Fruit fly (Drosophila melanogaster) whole organism, prepupa: ENCODE results near the gene inaF-B.

Experiments used
- Blimp-1 ChIP-seq: fragments of 200-800 bp; sonication (Bioruptor generic); optimal IDR thresholded peaks from 3 replicates; lab custom pipeline; 2017; ENCODE audit warnings: missing biosample characterization, missing genetic modification characterization, mild to moderate bottlenecking, moderate library complexity, missing genetic modification reagents
- CG11294 ChIP-seq: fragments of 200-800 bp; sonication (Bioruptor generic); IDR thresholded peaks from 2 replicates; pipeline ENCODE4 v1.3.6; 2022; ENCODE audit warnings: missing biosample characterization, missing genetic modification characterization
- CG16779 ChIP-seq: fragments of 200-800 bp; sonication (Bioruptor generic); optimal IDR thresholded peaks from 3 replicates; lab custom pipeline; 2017; ENCODE audit warnings: missing biosample characterization, mild to moderate bottlenecking, missing genetic modification characterization
- CG3032 ChIP-seq: fragments of 200-800 bp; optimal IDR thresholded peaks from 2 replicates; lab custom pipeline; 2019; ENCODE audit warnings: missing biosample characterization, mild to moderate bottlenecking, missing genetic modification characterization, moderate library complexity
- CG31627 ChIP-seq: fragments of 200-800 bp; sonication (Bioruptor generic); optimal IDR thresholded peaks from 3 replicates; lab custom pipeline; 2016; ENCODE audit warnings: missing biosample characterization, missing genetic modification characterization
- CG32006 ChIP-seq: fragments of 200-800 bp; sonication (Bioruptor generic); optimal IDR thresholded peaks from 3 replicates; lab custom pipeline; 2017; ENCODE audit warnings: missing biosample characterization, mild to moderate bottlenecking, missing genetic modification characterization
- CG34406 ChIP-seq: fragments of 200-800 bp; sonication (Bioruptor generic); optimal IDR thresholded peaks from 3 replicates; lab custom pipeline; 2016; ENCODE audit warnings: missing biosample characterization, missing genetic modification characterization
- CG3919 ChIP-seq: fragments of 200-800 bp; sonication (Bioruptor generic); optimal IDR thresholded peaks from 3 replicates; lab custom pipeline; 2016; ENCODE audit warnings: missing biosample characterization, missing genetic modification characterization
- CG6163 ChIP-seq: fragments of 200-800 bp; sonication (Bioruptor generic); IDR thresholded peaks from 3 replicates; pipeline ENCODE4 v1.3.6; 2022; ENCODE audit warnings: missing biosample characterization, missing genetic modification characterization
- CG6276 ChIP-seq: fragments of 200-800 bp; sonication (Bioruptor generic); optimal IDR thresholded peaks from 2 replicates; lab custom pipeline; 2017; ENCODE audit warnings: missing biosample characterization, mild to moderate bottlenecking, missing genetic modification characterization
- CG6792 ChIP-seq: fragments of 200-800 bp; sonication (Bioruptor generic); optimal IDR thresholded peaks from 3 replicates; lab custom pipeline; 2016; ENCODE audit warnings: missing biosample characterization, missing genetic modification characterization
- CG6808 ChIP-seq: fragments of 200-800 bp; sonication (Bioruptor generic); optimal IDR thresholded peaks from 3 replicates; lab custom pipeline; 2017; ENCODE audit warnings: missing biosample characterization, missing genetic modification characterization, mild to moderate bottlenecking, moderate library complexity, missing genetic modification reagents
- CG7368 ChIP-seq: fragments of 200-800 bp; sonication (Bioruptor generic); optimal IDR thresholded peaks from 3 replicates; lab custom pipeline; 2016; ENCODE audit warnings: missing biosample characterization, missing genetic modification characterization
- CG8119 ChIP-seq: fragments of 200-800 bp; sonication (Bioruptor generic); IDR thresholded peaks from 3 replicates; pipeline ENCODE4 v1.3.6; 2022; ENCODE audit warnings: missing biosample characterization, missing genetic modification characterization
- CG8319 ChIP-seq: fragments of 200-800 bp; sonication (Bioruptor generic); optimal IDR thresholded peaks from 3 replicates; lab custom pipeline; 2016; ENCODE audit warnings: missing biosample characterization, missing genetic modification characterization
- CG8632 ChIP-seq: fragments of 200-800 bp; sonication (Bioruptor generic); optimal IDR thresholded peaks from 3 replicates; lab custom pipeline; 2016; ENCODE audit warnings: missing biosample characterization, missing genetic modification characterization
- Eip78C ChIP-seq: fragments of 200-800 bp; sonication (Bioruptor generic); peaks from one replicate; lab custom pipeline; 2016; ENCODE audit warnings: missing biosample characterization, missing genetic modification characterization
- Eip93F ChIP-seq: fragments of 200-800 bp; sonication (Bioruptor generic); optimal IDR thresholded peaks from 2 replicates; lab custom pipeline; 2016; ENCODE audit warnings: missing biosample characterization, mild to moderate bottlenecking, missing genetic modification characterization
- Ets96B ChIP-seq: fragments of 200-800 bp; optimal IDR thresholded peaks from 2 replicates; lab custom pipeline; 2019; ENCODE audit warnings: missing biosample characterization, mild to moderate bottlenecking, missing genetic modification characterization, moderate library complexity
- Hr38 ChIP-seq: sonication (Bioruptor generic); optimal IDR thresholded peaks from 2 replicates; lab custom pipeline; 2016; ENCODE audit warnings: missing biosample characterization, missing genetic modification characterization
- Hr39 ChIP-seq: fragments of 200-800 bp; sonication (Bioruptor generic); optimal IDR thresholded peaks from 2 replicates; lab custom pipeline; 2016; ENCODE audit warnings: missing biosample characterization, missing genetic modification characterization
- Hr4 ChIP-seq: fragments of 200-800 bp; sonication (Bioruptor generic); optimal IDR thresholded peaks from 3 replicates; lab custom pipeline; 2016; ENCODE audit warnings: missing biosample characterization, missing genetic modification characterization
- Met ChIP-seq: fragments of 200-800 bp; sonication (Bioruptor generic); optimal IDR thresholded peaks from 3 replicates; lab custom pipeline; 2016; ENCODE audit warnings: missing biosample characterization, missing genetic modification characterization
- OdsH ChIP-seq: fragments of 200-800 bp; sonication (Bioruptor generic); optimal IDR thresholded peaks from 3 replicates; lab custom pipeline; 2016; ENCODE audit warnings: missing biosample characterization, missing genetic modification characterization
- Sox102F ChIP-seq: fragments of 200-800 bp; sonication (Bioruptor generic); optimal IDR thresholded peaks from 2 replicates; lab custom pipeline; 2016; ENCODE audit warnings: missing biosample characterization, mild to moderate bottlenecking, missing genetic modification characterization
- Sox15 ChIP-seq: fragments of 200-800 bp; sonication (Bioruptor generic); optimal IDR thresholded peaks from 3 replicates; lab custom pipeline; 2016; ENCODE audit warnings: missing biosample characterization, missing genetic modification characterization
- achi ChIP-seq: fragments of 200-800 bp; sonication (Bioruptor generic); optimal IDR thresholded peaks from 3 replicates; lab custom pipeline; 2016; ENCODE audit warnings: missing biosample characterization, missing genetic modification characterization
- acj6 ChIP-seq: fragments of 200-800 bp; sonication (Bioruptor generic); optimal IDR thresholded peaks from 3 replicates; lab custom pipeline; 2016; ENCODE audit warnings: missing biosample characterization, missing genetic modification characterization
- cyc ChIP-seq: fragments of 200-800 bp; sonication (Bioruptor generic); optimal IDR thresholded peaks from 3 replicates; lab custom pipeline; 2016; ENCODE audit warnings: missing biosample characterization, missing genetic modification characterization
- dac ChIP-seq: fragments of 200-800 bp; sonication (Bioruptor generic); optimal IDR thresholded peaks from 2 replicates; lab custom pipeline; 2017; ENCODE audit warnings: missing biosample characterization, mild to moderate bottlenecking, missing genetic modification characterization
- dsx ChIP-seq: fragments of 200-800 bp; optimal IDR thresholded peaks from 3 replicates; lab custom pipeline; 2019; ENCODE audit warnings: missing biosample characterization, mild to moderate bottlenecking, missing genetic modification characterization, moderate library complexity; ENCODE audit not compliant: poor library complexity, severe bottlenecking
- eg ChIP-seq: fragments of 200-800 bp; sonication (Bioruptor generic); IDR thresholded peaks from 3 replicates; pipeline ENCODE4 v1.3.6; 2022; ENCODE audit warnings: missing biosample characterization, missing genetic modification characterization
- esn ChIP-seq: fragments of 200-800 bp; sonication (Bioruptor generic); optimal IDR thresholded peaks from 2 replicates; lab custom pipeline; 2016; ENCODE audit warnings: missing biosample characterization, mild to moderate bottlenecking, missing genetic modification characterization, moderate library complexity
- fd59A ChIP-seq: fragments of 200-800 bp; sonication (Bioruptor generic); optimal IDR thresholded peaks from 2 replicates; lab custom pipeline; 2017; ENCODE audit warnings: missing biosample characterization, mild to moderate bottlenecking, missing genetic modification characterization, missing genetic modification reagents
- fkh ChIP-seq: fragments of 200-800 bp; sonication (Bioruptor generic); optimal IDR thresholded peaks from 3 replicates; lab custom pipeline; 2017; ENCODE audit warnings: missing biosample characterization, mild to moderate bottlenecking, missing genetic modification characterization, moderate library complexity
- lz ChIP-seq: fragments of 200-800 bp; sonication (Bioruptor generic); optimal IDR thresholded peaks from 3 replicates; lab custom pipeline; 2016; ENCODE audit warnings: missing biosample characterization, missing genetic modification characterization
- net ChIP-seq: fragments of 200-800 bp; sonication (Bioruptor generic); optimal IDR thresholded peaks from 3 replicates; lab custom pipeline; 2016; ENCODE audit warnings: missing biosample characterization, missing genetic modification characterization
- pdm3 ChIP-seq: fragments of 200-800 bp; sonication (Bioruptor generic); optimal IDR thresholded peaks from 3 replicates; lab custom pipeline; 2016; ENCODE audit warnings: missing biosample characterization, missing genetic modification characterization
- salr ChIP-seq, 2 experiments: fragments of 200-800 bp; sonication (Bioruptor generic); optimal IDR thresholded peaks; 3 replicates each; lab custom pipeline; 2016 to 2018; ENCODE audit warnings: missing biosample characterization in 2 of 2, missing genetic modification characterization in 2 of 2, mild to moderate bottlenecking in 1 of 2
- ss ChIP-seq, 2 experiments: fragments of 200-800 bp; sonication (Bioruptor generic); optimal IDR thresholded peaks; 2 replicates in 1 of 2; 3 replicates in 1 of 2; lab custom pipeline; 2017 to 2018; ENCODE audit warnings: mild to moderate bottlenecking in 2 of 2, missing biosample characterization in 2 of 2, missing genetic modification characterization in 2 of 2, moderate library complexity in 1 of 2
- svp ChIP-seq: fragments of 200-800 bp; sonication (Bioruptor generic); peaks from one replicate; lab custom pipeline; 2016; ENCODE audit warnings: missing biosample characterization, missing genetic modification characterization
- topi ChIP-seq: fragments of 200-800 bp; sonication (Bioruptor generic); optimal IDR thresholded peaks from 3 replicates; lab custom pipeline; 2016; ENCODE audit warnings: missing biosample characterization, missing genetic modification characterization
- vri ChIP-seq: fragments of 200-800 bp; sonication (Bioruptor generic); optimal IDR thresholded peaks from 3 replicates; lab custom pipeline; 2016; ENCODE audit warnings: missing biosample characterization, mild to moderate bottlenecking, missing genetic modification characterization

Gene inaF-B

dm6 chrX:11681558-11682551, 50.7 kb downstream of the inaF-B start (continued):
- TF ChIP-seq CG8319 (GFP tag; lab: Kevin White, UChicago) = peak; percentile 27
- TF ChIP-seq dac (GFP tag; lab: Kevin White, UChicago) = no peak
- TF ChIP-seq esn (GFP tag; lab: Kevin White, UChicago) = peak; percentile 76
- TF ChIP-seq svp (GFP tag; lab: Kevin White, UChicago) = peak; percentile 98
- TF ChIP-seq achi (GFP tag; lab: Kevin White, UChicago) = peak; percentile 49
- TF ChIP-seq CG6163 = peak; percentile 15; the same call in 2 of the 3 replicates
- TF ChIP-seq CG6808 (GFP tag; lab: Kevin White, UChicago) = peak; percentile 46
- no peak for TF ChIP-seq Hr38
- TF ChIP-seq CG8119 (GFP tag; lab: Robert Waterston, UW) = peak; percentile 55
- TF ChIP-seq fkh = peak; percentile 91
- peak; percentile 52 for TF ChIP-seq CG3032
- peak; percentile 40 for TF ChIP-seq CG34406 (GFP tag; lab: Kevin White, UChicago)
- peak; percentile 36 for TF ChIP-seq CG16779 (tag; lab: Kevin White, UChicago)
- TF ChIP-seq CG32006 (GFP tag; lab: Kevin White, UChicago) = peak; percentile 53
- TF ChIP-seq ss (GFP tag; optimal IDR thresholded peaks at IDR 0.05; lab: Kevin White, UChicago) = peak; percentile 54 to 76
- TF ChIP-seq pdm3 (GFP tag; lab: Kevin White, UChicago) = peak; percentile 73
- TF ChIP-seq salr (GFP tag; optimal IDR thresholded peaks at IDR 0.05; lab: Kevin White, UChicago) = peak in 1 of 2 experiments; percentile 11
- peak; percentile 63; the same call in 2 of the 3 replicates for TF ChIP-seq eg (GFP tag; lab: Robert Waterston, UW)
- TF ChIP-seq Eip93F (GFP tag; lab: Kevin White, UChicago) = peak; percentile 16
- TF ChIP-seq Hr39 (GFP tag; lab: Kevin White, UChicago) = peak; percentile 78
- no peak for TF ChIP-seq Met
- TF ChIP-seq CG8632 (GFP tag; lab: Kevin White, UChicago) = peak; percentile 58
- TF ChIP-seq CG6792 = peak; percentile 45
- TF ChIP-seq Ets96B (tag; lab: Kevin White, UChicago) = peak; percentile 29
- TF ChIP-seq fd59A (GFP tag; lab: Kevin White, UChicago) = no peak
- peak; percentile 45 for TF ChIP-seq dsx
- peak; percentile 28 for TF ChIP-seq Blimp-1 (GFP tag; lab: Kevin White, UChicago)
- TF ChIP-seq cyc (GFP tag; lab: Kevin White, UChicago) = peak; percentile 71
- peak; percentile 60 for TF ChIP-seq Hr4 (GFP tag; lab: Kevin White, UChicago)
- TF ChIP-seq CG6276 (GFP tag; lab: Kevin White, UChicago) = peak; percentile 57
- peak; percentile 58 for TF ChIP-seq CG3919
- peak; percentile 81 for TF ChIP-seq vri (GFP tag; lab: Kevin White, UChicago)
- peak; percentile 58 for TF ChIP-seq OdsH
- peak; percentile 77 for TF ChIP-seq lz (GFP tag; lab: Kevin White, UChicago)
- peak; percentile 45 for TF ChIP-seq Sox15 (GFP tag; lab: Kevin White, UChicago)
- peak; percentile 28 for TF ChIP-seq CG7368 (GFP tag; lab: Kevin White, UChicago)
- TF ChIP-seq net = peak; percentile 56
- TF ChIP-seq acj6 (GFP tag; lab: Kevin White, UChicago) = peak; percentile 58
- TF ChIP-seq CG11294 (GFP tag; lab: Robert Waterston, UW) = no peak
- TF ChIP-seq Sox102F (GFP tag; lab: Kevin White, UChicago) = peak; percentile 68
- TF ChIP-seq topi (GFP tag; lab: Kevin White, UChicago) = peak; percentile 72
- TF ChIP-seq Eip78C (GFP tag; lab: Kevin White, UChicago) = peak; percentile 81
- TF ChIP-seq CG31627 (GFP tag; lab: Kevin White, UChicago) = peak; percentile 76
